Worm (Caenorhabditis elegans) whole organism, L3 larva: ENCODE results near the gene C55C3.73.
A peak's percentile ranks its signal among the peaks of the same experiment; 100 is the strongest.

ENCODE experiments used
- ZK546.5 ChIP-seq: sonication (generic microtip); optimal IDR thresholded peaks from 2 replicates; lab custom pipeline; 2017; ENCODE audit warnings: missing biosample characterization, missing genetic modification characterization
- aly-2 ChIP-seq: fragments of 150-350 bp; optimal IDR thresholded peaks from 2 replicates; lab custom pipeline; 2014; ENCODE audit warnings: missing biosample characterization, missing genetic modification characterization
- egl-27 ChIP-seq: sonication (generic microtip); optimal IDR thresholded peaks from 4 replicates; lab custom pipeline; 2017; ENCODE audit warnings: missing biosample characterization, missing genetic modification reagents, missing genetic modification characterization
- egl-5 ChIP-seq: fragments of 150-350 bp; optimal IDR thresholded peaks from 2 replicates; lab custom pipeline; 2017; ENCODE audit warnings: missing biosample characterization, missing genetic modification reagents, missing genetic modification characterization, inconsistent platforms
- elt-2 ChIP-seq: sonication (generic microtip); optimal IDR thresholded peaks from 2 replicates; lab custom pipeline; 2016; ENCODE audit warnings: missing genetic modification reagents, mild to moderate bottlenecking, missing genetic modification characterization, missing compliant biosample characterization
- elt-3 ChIP-seq, 3 experiments: fragments of 150-350 bp in 1 of 3; sonication (generic microtip) in 2 of 3; optimal IDR thresholded peaks; 2 replicates in 2 of 3; 4 replicates in 1 of 3; lab custom pipeline; 2014 to 2017; ENCODE audit warnings: missing biosample characterization in 3 of 3, missing genetic modification characterization in 3 of 3
- eor-1 ChIP-seq, 2 experiments: fragments of 150-350 bp; optimal IDR thresholded peaks; 2 replicates each; lab custom pipeline; 2014 to 2018; ENCODE audit warnings: missing biosample characterization in 2 of 2, missing genetic modification characterization in 2 of 2
- fkh-2 ChIP-seq: fragments of 150-350 bp; optimal IDR thresholded peaks from 2 replicates; lab custom pipeline; 2014; ENCODE audit warnings: missing biosample characterization, missing genetic modification reagents, missing genetic modification characterization
- jun-1 ChIP-seq: fragments of 150-350 bp; optimal IDR thresholded peaks from 2 replicates; lab custom pipeline; 2014; ENCODE audit warnings: missing biosample characterization, missing genetic modification reagents, missing genetic modification characterization
- lin-15B ChIP-seq: fragments of 150-350 bp; optimal IDR thresholded peaks from 2 replicates; lab custom pipeline; 2014; ENCODE audit warnings: missing biosample characterization, missing genetic modification characterization
- nhr-28 ChIP-seq: fragments of 150-350 bp; optimal IDR thresholded peaks from 2 replicates; lab custom pipeline; 2014; ENCODE audit warnings: missing biosample characterization, missing genetic modification characterization
- nhr-67 ChIP-seq: fragments of 150-350 bp; optimal IDR thresholded peaks from 2 replicates; lab custom pipeline; 2014; ENCODE audit warnings: missing biosample characterization, missing genetic modification characterization
- nhr-76 ChIP-seq: fragments of 150-350 bp; sonication (generic microtip); optimal IDR thresholded peaks from 5 replicates; lab custom pipeline; 2014; ENCODE audit warnings: missing biosample characterization, missing genetic modification characterization
- nhr-77 ChIP-seq: fragments of 150-350 bp; optimal IDR thresholded peaks from 2 replicates; lab custom pipeline; 2014; ENCODE audit warnings: missing biosample characterization, missing genetic modification characterization
- pha-4 ChIP-seq: fragments of 150-350 bp; optimal IDR thresholded peaks from 2 replicates; lab custom pipeline; 2014; ENCODE audit warnings: missing biosample characterization, missing genetic modification reagents, missing genetic modification characterization
- pqm-1 ChIP-seq: fragments of 150-350 bp; optimal IDR thresholded peaks from 2 replicates; lab custom pipeline; 2017; ENCODE audit warnings: missing biosample characterization, missing genetic modification characterization, inconsistent platforms
- snpc-4 ChIP-seq: fragments of 150-350 bp; optimal IDR thresholded peaks from 2 replicates; lab custom pipeline; 2014; ENCODE audit warnings: missing biosample characterization, missing genetic modification characterization
- tbx-2 ChIP-seq: sonication (generic microtip); optimal IDR thresholded peaks from 2 replicates; lab custom pipeline; 2016; ENCODE audit warnings: mild to moderate bottlenecking, missing genetic modification characterization, missing compliant biosample characterization
- unc-39 ChIP-seq: sonication (generic microtip); optimal IDR thresholded peaks from 4 replicates; lab custom pipeline; 2017; ENCODE audit warnings: missing biosample characterization, missing genetic modification characterization
- unc-62 ChIP-seq: fragments of 150-350 bp; sonication (generic microtip); optimal IDR thresholded peaks from 4 replicates; lab custom pipeline; 2014; ENCODE audit warnings: missing biosample characterization, missing genetic modification reagents, missing genetic modification characterization

The C55C3.73 gene

ce11 chrIV:5654693-5655092, 48.6 kb downstream of the C55C3.73 start:
- TF ChIP-seq nhr-28: no peak
- TF ChIP-seq aly-2 (tag; lab: Kevin White, UChicago): no peak
- no peak for TF ChIP-seq fkh-2 (tag; lab: Kevin White, UChicago)
- TF ChIP-seq nhr-77 (tag; lab: Kevin White, UChicago): no peak
- TF ChIP-seq egl-27: no peak
- no peak for TF ChIP-seq unc-62 (GFP tag; lab: Kevin White, UChicago)
- TF ChIP-seq tbx-2 (tag; lab: Kevin White, UChicago): no peak
- no peak for TF ChIP-seq elt-3 (tag; optimal IDR thresholded peaks at IDR 0.05; lab: Kevin White, UChicago)
- TF ChIP-seq lin-15B (tag; lab: Kevin White, UChicago): no peak
- TF ChIP-seq snpc-4 (tag; lab: Kevin White, UChicago): no peak
- TF ChIP-seq pqm-1 (tag; lab: Kevin White, UChicago): no peak
- TF ChIP-seq, all 47 proteins: peak for 0

- TF ChIP-seq jun-1 (tag; lab: Kevin White, UChicago): peak; percentile 71
- no peak for TF ChIP-seq tbx-2 (tag; lab: Kevin White, UChicago)
- TF ChIP-seq elt-3 (tag; optimal IDR thresholded peaks at IDR 0.05; lab: Kevin White, UChicago): no peak
- TF ChIP-seq pqm-1 (tag; lab: Kevin White, UChicago): peak; percentile 64
- no peak for TF ChIP-seq eor-1 (tag; optimal IDR thresholded peaks at IDR 0.05; lab: Kevin White, UChicago)
- TF ChIP-seq elt-2 (tag; lab: Kevin White, UChicago): peak; percentile 92
These were observed 49.0 kb downstream of the C55C3.73 start for ce11 chrIV:5654203-5654602.

- TF ChIP-seq tbx-2 (tag; lab: Kevin White, UChicago) (no peak), egl-27 (no peak), nhr-67 (tag; lab: Kevin White, UChicago) (no peak), egl-5 (no peak), pha-4 (tag; lab: Kevin White, UChicago) (no peak), unc-39 (tag; lab: Kevin White, UChicago) (no peak), snpc-4 (tag; lab: Kevin White, UChicago) (no peak), ZK546.5 (tag; lab: Kevin White, UChicago) (no peak), nhr-76 (no peak), aly-2 (tag; lab: Kevin White, UChicago) (no peak)
These were observed 49.6 kb downstream of the C55C3.73 start, which contains the start of gene clec-178 for ce11 chrIV:5653649-5654048. Gene clec-178 (plus strand): TSS chrIV:5653949.
